Worm (Caenorhabditis elegans): ENCODE measurements around the gene Y49A3A.3.

The Y49A3A.3 gene

DNA sequence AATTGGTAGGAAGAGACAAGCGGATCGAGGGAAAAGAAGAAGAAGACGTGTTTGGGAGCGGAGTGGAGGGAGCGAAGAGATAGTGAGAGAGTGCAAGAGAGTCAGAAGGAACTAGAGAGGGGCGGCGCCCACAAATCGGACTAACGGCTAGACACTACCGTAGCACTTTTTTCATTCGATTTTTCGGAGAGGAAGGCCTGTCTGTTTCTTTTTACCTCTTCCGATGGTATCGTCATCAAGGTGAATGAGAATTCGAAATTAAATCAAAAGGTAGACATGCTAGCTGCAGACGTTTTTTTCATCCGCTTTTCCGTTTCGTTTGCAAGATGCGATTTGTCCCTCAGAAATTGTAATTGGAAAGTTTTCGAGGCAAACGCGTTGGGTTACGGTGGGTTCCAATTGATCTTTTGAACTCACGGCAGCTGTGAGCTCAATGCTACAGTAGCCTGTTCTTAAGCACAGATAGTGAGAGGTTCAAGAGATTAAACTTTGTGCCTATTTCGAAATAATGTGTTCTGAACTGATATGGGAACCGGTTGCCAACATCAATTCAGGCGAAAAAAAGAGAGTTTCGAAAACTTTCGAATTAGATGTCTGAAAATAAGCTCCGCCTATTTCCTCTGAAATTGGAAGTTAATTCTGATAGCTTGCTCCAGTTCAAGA, 10.5 kb downstream of the Y49A3A.3 start (continued):
- TF ChIP-seq mes-2 (tag; optimal IDR thresholded peaks at IDR 0.05; ENCODE audit: poor library complexity, severe bottlenecking), result peak; percentile 38
- TF ChIP-seq duxl-1 (tag; optimal IDR thresholded peaks at IDR 0.05; ENCODE audit: poor library complexity), result peak; percentile 9
- no peak for TF ChIP-seq Y5F2A.4 (GFP tag; optimal IDR thresholded peaks at IDR 0.05)
- TF ChIP-seq dmd-8 (GFP tag; IDR thresholded peaks at IDR 0.05), result no peak

DNA sequence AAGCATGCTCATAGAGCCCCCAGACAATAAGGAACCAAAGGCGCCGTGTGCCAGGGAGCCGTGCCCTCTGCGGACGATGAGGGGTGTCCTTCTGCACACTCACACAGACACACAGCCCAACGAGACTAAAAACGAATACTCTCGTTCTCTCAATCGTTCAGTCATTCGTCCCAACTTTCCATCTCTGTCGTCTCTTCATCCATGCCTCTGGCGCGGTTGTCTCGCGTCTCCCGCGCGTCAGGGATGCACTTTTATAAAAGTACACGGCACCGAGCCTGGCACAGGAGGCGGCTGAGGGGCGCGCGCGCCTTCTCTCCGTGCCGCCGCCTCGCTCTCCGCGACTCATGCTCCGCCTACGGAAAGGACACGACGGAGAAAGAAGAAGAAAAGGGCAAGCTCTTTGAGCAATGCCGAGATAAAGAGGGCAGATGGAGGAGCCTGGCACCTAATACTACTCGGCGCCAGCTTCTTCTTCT, 12.3 kb downstream of the Y49A3A.3 start:
- no peak for TF ChIP-seq snpc-1.2 (GFP tag; IDR thresholded peaks at IDR 0.05)
- no peak for TF ChIP-seq snpc-4 (tag; optimal IDR thresholded peaks at IDR 0.05)
- peak; percentile 55 for TF ChIP-seq lin-38 (GFP tag; IDR thresholded peaks at IDR 0.05)
- TF ChIP-seq nhr-10 (tag; optimal IDR thresholded peaks at IDR 0.05), result peak; percentile 81
- peak; percentile 81 for TF ChIP-seq dve-1 (tag; optimal IDR thresholded peaks at IDR 0.05; ENCODE audit: insufficient read depth)
- no peak for TF ChIP-seq nhr-41 (GFP tag; IDR thresholded peaks at IDR 0.05)
- peak; percentile 25 for TF ChIP-seq F10B5.3 (tag; optimal IDR thresholded peaks at IDR 0.05)
- TF ChIP-seq nhr-111 (GFP tag; optimal IDR thresholded peaks at IDR 0.05), result no peak
- TF ChIP-seq unc-62 (GFP tag; optimal IDR thresholded peaks at IDR 0.05 in 1 of 2), result peak in 1 of 2 experiments; percentile 52
- TF ChIP-seq unc-62 (tag; optimal IDR thresholded peaks at IDR 0.05), result no peak
- TF ChIP-seq ceh-20 (GFP tag; IDR thresholded peaks at IDR 0.05), result peak; percentile 66; the same call in 1 of the 2 replicates
- peak; percentile 90 for TF ChIP-seq ctbp-1 (GFP tag; IDR thresholded peaks at IDR 0.05)
- peak; percentile 27 for TF ChIP-seq nhr-6 (tag; optimal IDR thresholded peaks at IDR 0.05)
- TF ChIP-seq D1046.2 (GFP tag; IDR thresholded peaks at IDR 0.05), result no peak
- TF ChIP-seq daf-8 (GFP tag; IDR thresholded peaks at IDR 0.05), result no peak
- no peak for TF ChIP-seq ama-1 (optimal IDR thresholded peaks at IDR 0.05)
- TF ChIP-seq F44E2.7 (GFP tag; IDR thresholded peaks at IDR 0.05), result no peak
- TF ChIP-seq hif-1 (tag; optimal IDR thresholded peaks at IDR 0.05), result peak in 1 of 2 experiments; percentile 82
- TF ChIP-seq pha-4 (GFP tag; IDR thresholded peaks at IDR 0.05), result peak; percentile 74; the same call in 1 of the 2 replicates
- no peak for TF ChIP-seq pha-4 (tag; optimal IDR thresholded peaks at IDR 0.05)
- TF ChIP-seq unc-39 (tag; optimal IDR thresholded peaks at IDR 0.05), result no peak
- no peak for TF ChIP-seq nhr-76 (tag; optimal IDR thresholded peaks at IDR 0.05)
- TF ChIP-seq saeg-2 (GFP tag; IDR thresholded peaks at IDR 0.05), result 0 out of 2 replicates have a peak, but pooled peaks have one; percentile 80
- TF ChIP-seq spr-1 (tag; optimal IDR thresholded peaks at IDR 0.05), result peak; percentile 70
- TF ChIP-seq mxl-2 (GFP tag; conservative IDR thresholded peaks at IDR 0.05), result no peak
- no peak for TF ChIP-seq Y105C5A.15 (GFP tag; IDR thresholded peaks at IDR 0.05)
- peak; percentile 34; the same call in 1 of the 2 replicates for TF ChIP-seq vab-7 (GFP tag; IDR thresholded peaks at IDR 0.05)
- peak; percentile 50; the same call in 1 of the 2 replicates for TF ChIP-seq arid-1 (GFP tag; conservative IDR thresholded peaks at IDR 0.05)
- TF ChIP-seq daf-16 (GFP tag; optimal IDR thresholded peaks at IDR 0.05), result peak; percentile 44 to 58
- peak; percentile 69 for TF ChIP-seq daf-16 (tag; optimal IDR thresholded peaks at IDR 0.05)
- peak; percentile 87 for TF ChIP-seq F37D6.2 (tag; optimal IDR thresholded peaks at IDR 0.05)
- TF ChIP-seq zag-1 (tag; optimal IDR thresholded peaks at IDR 0.05), result no peak
- TF ChIP-seq nhr-11 (tag; optimal IDR thresholded peaks at IDR 0.05), result peak; percentile 64
- TF ChIP-seq nhr-102 (tag; optimal IDR thresholded peaks at IDR 0.05), result peak; percentile 63
- TF ChIP-seq lin-1 (GFP tag; IDR thresholded peaks at IDR 0.05), result no peak
- peak; percentile 58 for TF ChIP-seq egl-27 (tag; optimal IDR thresholded peaks at IDR 0.05)
- no peak for TF ChIP-seq fos-1 (tag; optimal IDR thresholded peaks at IDR 0.05)
- TF ChIP-seq aha-1 (tag), result peak; percentile 96
- no peak for TF ChIP-seq ceh-62 (tag; optimal IDR thresholded peaks at IDR 0.05)
- 0 out of 2 replicates have a peak, but pooled peaks have one; percentile 56 for TF ChIP-seq nhr-42 (GFP tag; IDR thresholded peaks at IDR 0.05)
- TF ChIP-seq daf-12 (tag; optimal IDR thresholded peaks at IDR 0.05), result peak; percentile 46
- no peak for TF ChIP-seq R02D3.7 (tag; optimal IDR thresholded peaks at IDR 0.05)
- no peak for TF ChIP-seq gei-8 (GFP tag; optimal IDR thresholded peaks at IDR 0.05)
- TF ChIP-seq ceh-32 (tag; optimal IDR thresholded peaks at IDR 0.05; ENCODE audit: poor library complexity), result peak; percentile 65
- peak; percentile 55 for TF ChIP-seq dmd-6 (GFP tag; IDR thresholded peaks at IDR 0.05)

Measured in whole organism, L4 larva.